Worm (Caenorhabditis elegans): ENCODE measurements around the gene K08C7.7.

The K08C7.7 gene

DNA sequence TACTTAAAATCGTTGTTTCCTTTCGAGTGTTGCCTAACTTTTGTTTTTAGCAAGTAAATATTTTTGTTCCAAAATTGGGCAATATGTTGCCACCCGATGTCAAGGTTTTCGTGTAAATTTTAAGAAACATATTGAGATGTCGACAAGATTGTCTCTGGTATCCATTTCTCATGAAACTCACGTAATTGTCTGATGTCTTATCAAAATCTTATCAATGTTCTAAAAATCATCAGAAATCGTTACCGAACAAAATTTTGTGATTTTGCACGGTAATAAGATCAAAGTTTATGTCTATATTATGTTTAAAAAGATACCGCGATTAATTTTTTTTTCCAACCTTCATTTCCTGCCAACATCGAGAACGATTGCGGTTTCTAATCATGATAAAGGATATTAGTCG lies 34.8 kb downstream of the K08C7.7 start:
- TF ChIP-seq F52B5.7 (tag; optimal IDR thresholded peaks at IDR 0.05) (no peak), gei-17 (GFP tag; optimal IDR thresholded peaks at IDR 0.05) (no peak), K12H6.12 (tag; optimal IDR thresholded peaks at IDR 0.05) (no peak), B0035.1 (tag; optimal IDR thresholded peaks at IDR 0.05) (no peak), madf-10 (tag; optimal IDR thresholded peaks at IDR 0.05) (no peak)

ce11 chrIV:10699660-10700059 lies 35.4 kb downstream of the K08C7.7 start, which contains the start of gene R102.11:
Gene R102.11 (minus strand): TSS chrIV:10699760.
- TF ChIP-seq Y79H2A.3 (GFP tag; conservative IDR thresholded peaks at IDR 0.05) (no peak), bed-1 (GFP tag; IDR thresholded peaks at IDR 0.05) (no peak), madf-10 (tag; optimal IDR thresholded peaks at IDR 0.05) (no peak), mxl-1 (tag; optimal IDR thresholded peaks at IDR 0.05) (no peak), K12H6.12 (tag; optimal IDR thresholded peaks at IDR 0.05) (no peak), B0035.1 (tag; optimal IDR thresholded peaks at IDR 0.05) (no peak), athp-1 (tag; optimal IDR thresholded peaks at IDR 0.05) (no peak), ceh-100 (GFP tag; IDR thresholded peaks at IDR 0.05) (no peak), F10E7.11 (tag; optimal IDR thresholded peaks at IDR 0.05) (no peak), F55B11.4 (tag; optimal IDR thresholded peaks at IDR 0.05; ENCODE audit: borderline replicate concordance, insufficient read depth) (no peak), nhr-80 (tag; optimal IDR thresholded peaks at IDR 0.05) (no peak)

- TF ChIP-seq somi-1 (GFP tag; optimal IDR thresholded peaks at IDR 0.05) (peak; percentile 5), mel-28 (tag; optimal IDR thresholded peaks at IDR 0.05; ENCODE audit: borderline replicate concordance) (no peak), B0035.1 (tag; optimal IDR thresholded peaks at IDR 0.05) (no peak), K12H6.12 (tag; optimal IDR thresholded peaks at IDR 0.05) (no peak)
Observed at ce11 chrIV:10701866-10702458, 37.7 kb downstream of the K08C7.7 start.

- no peak for TF ChIP-seq F57C9.4 (tag; optimal IDR thresholded peaks at IDR 0.05)
- TF ChIP-seq ekl-4 (GFP tag; IDR thresholded peaks at IDR 0.05): no peak
- TF ChIP-seq F39B2.1 (GFP tag; IDR thresholded peaks at IDR 0.05): no peak
- no peak for TF ChIP-seq zfh-2 (GFP tag; conservative IDR thresholded peaks at IDR 0.05)
- no peak for TF ChIP-seq ztf-25 (GFP tag; IDR thresholded peaks at IDR 0.05)
- TF ChIP-seq Y56A3A.18 (GFP tag; IDR thresholded peaks at IDR 0.05): no peak
- TF ChIP-seq Y67H2A.10 (GFP tag; conservative IDR thresholded peaks at IDR 0.05): no peak
- no peak for TF ChIP-seq tbx-9 (tag; optimal IDR thresholded peaks at IDR 0.05; ENCODE audit: borderline replicate concordance)
- no peak for TF ChIP-seq C06A6.2 (GFP tag; conservative IDR thresholded peaks at IDR 0.05)
- no peak for TF ChIP-seq somi-1 (GFP tag; optimal IDR thresholded peaks at IDR 0.05)
Observed at ce11 chrIV:10705176-10705575, 40.9 kb downstream of the K08C7.7 start, which contains the start of gene R102.10. Gene R102.10 (plus strand): TSS chrIV:10705476.

DNA sequence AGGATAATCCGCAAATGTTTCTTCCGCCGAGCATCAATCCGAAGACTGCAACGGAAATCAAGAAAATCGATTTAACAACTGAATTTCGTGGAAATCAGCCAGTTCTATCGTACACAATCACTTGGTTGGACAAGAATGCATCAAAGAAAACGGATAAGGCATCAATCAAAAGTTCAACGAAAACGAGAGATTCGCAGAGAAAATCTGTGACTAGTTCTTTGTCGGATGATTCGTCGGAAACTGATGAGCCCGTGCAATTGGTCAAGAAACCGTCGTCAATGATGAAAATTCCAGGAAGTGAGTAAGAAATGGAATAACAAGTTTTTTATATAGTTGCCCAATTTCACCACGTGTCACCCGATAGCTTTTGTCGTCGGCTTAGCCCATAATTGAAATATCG lies 41.9 kb downstream of the K08C7.7 start, which contains the start of gene R102.6:
Gene R102.6 (minus strand): TSS at position 101 of the 400 bp plus-strand sequence.
- TF ChIP-seq nfyb-1 (GFP tag; IDR thresholded peaks at IDR 0.05) (no peak), F52B5.7 (tag; optimal IDR thresholded peaks at IDR 0.05) (no peak)

DNA sequence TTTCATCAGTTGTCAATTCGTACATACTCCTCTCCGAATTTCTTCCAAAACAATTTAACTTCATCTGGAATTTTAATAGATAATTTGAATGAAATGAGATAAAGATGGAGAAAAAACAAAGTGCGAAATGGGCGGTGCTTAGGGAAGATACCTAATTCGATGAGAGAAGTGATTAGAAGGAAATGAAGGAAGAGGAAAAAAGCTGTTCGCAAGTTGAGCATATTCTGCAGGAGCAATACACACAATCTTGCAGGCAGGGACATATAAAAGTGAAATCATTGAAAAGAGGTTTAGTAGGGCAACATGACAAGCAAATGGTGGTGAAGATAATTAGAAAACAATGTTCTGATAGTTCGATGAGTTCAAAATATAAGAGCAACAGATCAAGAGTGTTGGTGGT lies 47.5 kb downstream of the K08C7.7 start, which contains the start of gene glb-21:
Gene glb-21 (minus strand): TSS at position 66 of the 400 bp plus-strand sequence.
- no peak for TF ChIP-seq mes-4 (tag; optimal IDR thresholded peaks at IDR 0.05)
- TF ChIP-seq fkh-3 (tag; optimal IDR thresholded peaks at IDR 0.05): no peak
- TF ChIP-seq bed-1 (GFP tag; IDR thresholded peaks at IDR 0.05): no peak
- no peak for TF ChIP-seq nfya-1 (tag; optimal IDR thresholded peaks at IDR 0.05; ENCODE audit: borderline replicate concordance, insufficient read depth)
- no peak for TF ChIP-seq Y56A3A.18 (GFP tag; IDR thresholded peaks at IDR 0.05)
- no peak for TF ChIP-seq sea-2 (GFP tag; IDR thresholded peaks at IDR 0.05)
